Worm (Caenorhabditis elegans): ENCODE measurements around the gene fbxb-19.

- TF ChIP-seq nhr-47 (tag; optimal IDR thresholded peaks at IDR 0.05) (no peak), ces-1 (GFP tag; optimal IDR thresholded peaks at IDR 0.05) (no peak), lin-13 (GFP tag; optimal IDR thresholded peaks at IDR 0.05) (no peak), mdl-1 (tag; optimal IDR thresholded peaks at IDR 0.05) (no peak), mep-1 (tag; optimal IDR thresholded peaks at IDR 0.05) (no peak), blmp-1 (tag; optimal IDR thresholded peaks at IDR 0.05) (no peak), nhr-84 (tag; optimal IDR thresholded peaks at IDR 0.05) (no peak), ceh-82 (tag; optimal IDR thresholded peaks at IDR 0.05) (no peak), unc-86 (tag; optimal IDR thresholded peaks at IDR 0.05) (no peak), mab-9 (GFP tag; IDR thresholded peaks at IDR 0.05) (no peak), ztf-11 (tag; optimal IDR thresholded peaks at IDR 0.05) (no peak), lin-35 (GFP tag; optimal IDR thresholded peaks at IDR 0.05) (no peak)
Measured at ce11 chrII:1724314-1724713, 35.3 kb upstream of the fbxb-19 start, which contains the start of gene fbxb-11.
